Worm (Caenorhabditis elegans): Measurements from ENCODE around the gene C50D2.6.

DNA sequence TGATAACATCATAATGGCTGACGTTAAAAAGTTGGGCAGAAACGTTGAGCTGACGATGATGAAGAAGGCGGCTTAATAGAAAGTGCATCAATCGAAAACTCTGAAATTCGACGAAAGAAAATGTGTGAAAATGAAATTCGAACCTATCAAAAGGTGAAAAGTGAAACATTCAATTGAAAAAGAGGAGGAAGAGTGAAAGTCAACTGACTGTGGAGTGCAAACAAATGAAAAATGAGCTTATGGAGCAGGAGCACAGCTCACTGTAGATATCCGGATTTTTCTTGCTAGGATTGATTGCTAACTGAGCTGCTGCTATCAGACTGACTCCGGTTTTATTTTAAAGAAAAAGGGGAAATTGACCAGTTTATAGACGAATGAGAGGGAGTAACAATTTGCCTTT is 36.9 kb downstream of the C50D2.6 start, which contains the start of gene K10B4.3:
- TF ChIP-seq unc-55 (GFP tag; optimal IDR thresholded peaks at IDR 0.05) (no peak), elt-3 (tag; optimal IDR thresholded peaks at IDR 0.05) (no peak), ztf-4 (tag; optimal IDR thresholded peaks at IDR 0.05) (no peak), elt-1 (tag; optimal IDR thresholded peaks at IDR 0.05) (no peak), unc-62 (GFP tag; optimal IDR thresholded peaks at IDR 0.05) (no peak), aly-2 (tag; optimal IDR thresholded peaks at IDR 0.05) (no peak), ceh-16 (tag; optimal IDR thresholded peaks at IDR 0.05) (no peak), C34F6.9 (tag; optimal IDR thresholded peaks at IDR 0.05) (no peak)
